Fruit fly (Drosophila melanogaster) whole organism, embryonic: ENCODE measurements around the gene gish.
A peak's percentile ranks its signal among the peaks of the same experiment; 100 is the strongest.

Experiments used
- CG11504 ChIP-seq: fragments of 200-800 bp; sonication (Bioruptor generic); optimal IDR thresholded peaks from 3 replicates; lab custom pipeline; 2019; ENCODE audit warnings: missing biosample characterization, mild to moderate bottlenecking, missing genetic modification characterization, moderate library complexity
- CG13894 ChIP-seq: fragments of 200-800 bp; sonication (Bioruptor generic); optimal IDR thresholded peaks from 3 replicates; lab custom pipeline; 2018; ENCODE audit warnings: missing biosample characterization, mild to moderate bottlenecking, missing genetic modification characterization, moderate library complexity
- CG15479 ChIP-seq: fragments of 200-800 bp; sonication (Bioruptor generic); optimal IDR thresholded peaks from 3 replicates; lab custom pipeline; 2019; ENCODE audit warnings: missing biosample characterization, mild to moderate bottlenecking, missing genetic modification characterization, moderate library complexity
- CG15514 ChIP-seq: fragments of 200-800 bp; sonication (Bioruptor generic); optimal IDR thresholded peaks from 3 replicates; lab custom pipeline; 2017; ENCODE audit warnings: missing biosample characterization, missing genetic modification characterization, mild to moderate bottlenecking, moderate library complexity, missing genetic modification reagents
- CG15601 ChIP-seq: fragments of 200-800 bp; sonication (Bioruptor generic); optimal IDR thresholded peaks from 3 replicates; lab custom pipeline; 2019; ENCODE audit warnings: missing biosample characterization, mild to moderate bottlenecking, missing genetic modification characterization, moderate library complexity
- CG18599 ChIP-seq: fragments of 200-800 bp; sonication (Bioruptor generic); optimal IDR thresholded peaks from 3 replicates; lab custom pipeline; 2017; ENCODE audit warnings: missing biosample characterization, missing genetic modification characterization, mild to moderate bottlenecking, moderate library complexity, missing genetic modification reagents
- CG2116 ChIP-seq: fragments of 200-800 bp; sonication (Bioruptor generic); optimal IDR thresholded peaks from 3 replicates; lab custom pipeline; 2018; ENCODE audit warnings: missing biosample characterization, mild to moderate bottlenecking, missing genetic modification characterization
- CG2199 ChIP-seq: fragments of 200-800 bp; sonication (Bioruptor generic); IDR thresholded peaks from 3 replicates; pipeline ENCODE4 v1.3.6; 2022; ENCODE audit warnings: missing biosample characterization, missing genetic modification characterization
- CG2678 ChIP-seq: fragments of 200-800 bp; sonication (Bioruptor generic); optimal IDR thresholded peaks from 3 replicates; lab custom pipeline; 2019; ENCODE audit warnings: missing biosample characterization, mild to moderate bottlenecking, missing genetic modification characterization, moderate library complexity
- CG30020 ChIP-seq: fragments of 200-800 bp; optimal IDR thresholded peaks from 2 replicates; lab custom pipeline; 2019; ENCODE audit warnings: missing biosample characterization, mild to moderate bottlenecking, missing genetic modification characterization, moderate library complexity
- CG33213 ChIP-seq: fragments of 200-800 bp; sonication (Bioruptor generic); optimal IDR thresholded peaks from 3 replicates; lab custom pipeline; 2016; ENCODE audit warnings: missing biosample characterization, missing genetic modification characterization
- CG34224 ChIP-seq: fragments of 200-800 bp; sonication (Bioruptor generic); IDR thresholded peaks from 3 replicates; pipeline ENCODE4 v1.3.6; 2022; ENCODE audit warnings: missing biosample characterization, missing genetic modification characterization; ENCODE audit not compliant: partially characterized antibody
- CG4707 ChIP-seq: fragments of 200-800 bp; sonication (Bioruptor generic); optimal IDR thresholded peaks from 2 replicates; lab custom pipeline; 2018; ENCODE audit warnings: missing biosample characterization, mild to moderate bottlenecking, missing genetic modification characterization, moderate library complexity
- CG5180 ChIP-seq: fragments of 200-800 bp; sonication (Bioruptor generic); optimal IDR thresholded peaks from 3 replicates; lab custom pipeline; 2017; ENCODE audit warnings: missing biosample characterization, missing genetic modification characterization, mild to moderate bottlenecking, moderate library complexity, missing genetic modification reagents
- CG6654 ChIP-seq: fragments of 200-800 bp; sonication (Bioruptor generic); optimal IDR thresholded peaks from 2 replicates; lab custom pipeline; 2017; ENCODE audit warnings: missing biosample characterization, mild to moderate bottlenecking, missing genetic modification characterization
- CG7786 ChIP-seq: fragments of 200-800 bp; sonication (Bioruptor generic); optimal IDR thresholded peaks from 2 replicates; lab custom pipeline; 2016; ENCODE audit warnings: missing biosample characterization, missing genetic modification characterization
- CG7928 ChIP-seq: fragments of 200-800 bp; sonication (Bioruptor generic); optimal IDR thresholded peaks from 2 replicates; lab custom pipeline; 2017; ENCODE audit warnings: missing biosample characterization, mild to moderate bottlenecking, missing genetic modification characterization
- Deaf1 ChIP-seq: fragments of 200-800 bp; optimal IDR thresholded peaks from 3 replicates; lab custom pipeline; 2019; ENCODE audit warnings: missing biosample characterization, mild to moderate bottlenecking, missing genetic modification characterization, moderate library complexity
- Dek ChIP-seq: fragments of 200-800 bp; sonication (Bioruptor generic); optimal IDR thresholded peaks from 3 replicates; lab custom pipeline; 2019; ENCODE audit warnings: missing biosample characterization, mild to moderate bottlenecking, missing genetic modification characterization, moderate library complexity
- Fer1 ChIP-seq: fragments of 200-800 bp; sonication (Bioruptor generic); optimal IDR thresholded peaks from 2 replicates; lab custom pipeline; 2017; ENCODE audit warnings: missing biosample characterization, mild to moderate bottlenecking, missing genetic modification characterization
- HHEX ChIP-seq: fragments of 200-800 bp; sonication (Bioruptor generic); optimal IDR thresholded peaks from 3 replicates; lab custom pipeline; 2017; ENCODE audit warnings: missing biosample characterization, mild to moderate bottlenecking, missing genetic modification characterization, missing genetic modification reagents
- Hmr ChIP-seq: fragments of 200-800 bp; sonication (Bioruptor generic); optimal IDR thresholded peaks from 3 replicates; lab custom pipeline; 2017; ENCODE audit warnings: mild to moderate bottlenecking, missing biosample characterization, missing genetic modification reagents, missing genetic modification characterization
- Jarid2 ChIP-seq: fragments of 200-800 bp; sonication (Bioruptor generic); optimal IDR thresholded peaks from 3 replicates; lab custom pipeline; 2017; ENCODE audit warnings: mild to moderate bottlenecking, missing biosample characterization, missing genetic modification reagents, missing genetic modification characterization
- Lhr ChIP-seq: fragments of 200-800 bp; sonication (Bioruptor generic); optimal IDR thresholded peaks from 3 replicates; lab custom pipeline; 2017; ENCODE audit warnings: mild to moderate bottlenecking, missing biosample characterization, missing genetic modification reagents, missing genetic modification characterization
- Lpt ChIP-seq: fragments of >200 bp; optimal IDR thresholded peaks from 2 replicates; lab custom pipeline; 2018; ENCODE audit warnings: missing biosample characterization, missing genetic modification characterization
- Med ChIP-seq: fragments of 200-800 bp; sonication (Bioruptor generic); peaks from one replicate; lab custom pipeline; 2016; ENCODE audit warnings: missing biosample characterization, missing genetic modification characterization, mild to moderate bottlenecking, inconsistent platforms, moderate library complexity
- Nf-YC ChIP-seq: fragments of 200-800 bp; optimal IDR thresholded peaks from 3 replicates; lab custom pipeline; 2019; ENCODE audit warnings: missing biosample characterization, mild to moderate bottlenecking, missing genetic modification characterization, moderate library complexity
- Sox102F ChIP-seq: fragments of 200-800 bp; sonication (Bioruptor generic); optimal IDR thresholded peaks from 2 replicates; lab custom pipeline; 2018; ENCODE audit warnings: missing biosample characterization, mild to moderate bottlenecking, missing genetic modification characterization, moderate library complexity
- bowl ChIP-seq: fragments of 200-800 bp; sonication (Bioruptor generic); IDR thresholded peaks from 2 replicates; pipeline ENCODE4 v1.3.6; 2022; ENCODE audit warnings: missing biosample characterization, missing genetic modification characterization
- caup ChIP-seq: fragments of 200-800 bp; sonication (Bioruptor generic); optimal IDR thresholded peaks from 3 replicates; lab custom pipeline; 2017; ENCODE audit warnings: missing biosample characterization, mild to moderate bottlenecking, missing genetic modification characterization, moderate library complexity; ENCODE audit not compliant: severe bottlenecking
- danr ChIP-seq: fragments of 200-800 bp; sonication (Bioruptor generic); IDR thresholded peaks from 2 replicates; pipeline ENCODE4 v1.3.6; 2022; ENCODE audit warnings: missing biosample characterization, missing genetic modification characterization
- ewg ChIP-seq: fragments of 200-800 bp; sonication (Bioruptor generic); optimal IDR thresholded peaks from 3 replicates; lab custom pipeline; 2017; ENCODE audit warnings: mild to moderate bottlenecking, missing biosample characterization, missing genetic modification reagents, missing genetic modification characterization
- fd96Cb ChIP-seq: fragments of 200-800 bp; sonication (Bioruptor generic); optimal IDR thresholded peaks from 2 replicates; lab custom pipeline; 2018; ENCODE audit warnings: missing biosample characterization, mild to moderate bottlenecking, missing genetic modification characterization, moderate library complexity
- gsb ChIP-seq: fragments of 200-800 bp; sonication (Bioruptor generic); IDR thresholded peaks from 2 replicates; pipeline ENCODE4 v1.3.6; 2022; ENCODE audit warnings: missing biosample characterization, missing genetic modification characterization
- kay ChIP-seq: fragments of 200-800 bp; sonication (Bioruptor generic); optimal IDR thresholded peaks from 2 replicates; lab custom pipeline; 2016; ENCODE audit warnings: missing biosample characterization, missing genetic modification characterization
- knrl ChIP-seq: fragments of 200-800 bp; sonication (Bioruptor generic); IDR thresholded peaks from 3 replicates; pipeline ENCODE4 v1.3.6; 2022; ENCODE audit warnings: missing biosample characterization, missing genetic modification characterization; ENCODE audit not compliant: partially characterized antibody
- lab ChIP-seq: fragments of 200-800 bp; sonication (Bioruptor generic); optimal IDR thresholded peaks from 3 replicates; lab custom pipeline; 2017; ENCODE audit warnings: missing biosample characterization, missing genetic modification characterization, mild to moderate bottlenecking, moderate library complexity, missing genetic modification reagents
- onecut ChIP-seq: fragments of 200-800 bp; sonication (Bioruptor generic); IDR thresholded peaks from 2 replicates; pipeline ENCODE4 v1.3.6; 2022; ENCODE audit warnings: missing biosample characterization, missing genetic modification characterization
- psq ChIP-seq: fragments of 200-800 bp; sonication (Bioruptor generic); optimal IDR thresholded peaks from 2 replicates; lab custom pipeline; 2017; ENCODE audit warnings: missing biosample characterization, missing genetic modification characterization
- repo ChIP-seq: fragments of 200-800 bp; sonication (Bioruptor generic); optimal IDR thresholded peaks from 2 replicates; lab custom pipeline; 2016; ENCODE audit warnings: missing biosample characterization, missing genetic modification characterization
- so ChIP-seq: fragments of 200-800 bp; sonication (Bioruptor generic); IDR thresholded peaks from 3 replicates; pipeline ENCODE4 v1.3.6; 2022; ENCODE audit warnings: missing biosample characterization, missing genetic modification characterization
- sqz ChIP-seq: fragments of 200-800 bp; sonication (Bioruptor generic); optimal IDR thresholded peaks from 3 replicates; lab custom pipeline; 2018; ENCODE audit warnings: missing biosample characterization, mild to moderate bottlenecking, missing genetic modification characterization
- trem ChIP-seq: fragments of 200-800 bp; optimal IDR thresholded peaks from 3 replicates; lab custom pipeline; 2019; ENCODE audit warnings: missing biosample characterization, mild to moderate bottlenecking, missing genetic modification characterization, moderate library complexity
- unpg ChIP-seq: fragments of 200-800 bp; sonication (Bioruptor generic); optimal IDR thresholded peaks from 3 replicates; lab custom pipeline; 2018; ENCODE audit warnings: missing biosample characterization, mild to moderate bottlenecking, missing genetic modification characterization, moderate library complexity

The gish gene

dm6 chr3R:16224415-16225165 is 47.7 kb upstream of the gish start (continued):
- TF ChIP-seq Dek (tag; lab: Kevin White, UChicago) (peak; percentile 98), CG7928 (GFP tag; lab: Kevin White, UChicago) (peak; percentile 76), CG33213 (GFP tag; lab: Kevin White, UChicago) (peak; percentile 96)

- TF ChIP-seq onecut (GFP tag; lab: Robert Waterston, UW) (0 out of 2 replicates have a peak, but pooled peaks have one; percentile 10), CG7786 (GFP tag; lab: Kevin White, UChicago) (no peak)
Measured at dm6 chr3R:16225351-16225750, 46.9 kb upstream of the gish start, which contains the start of gene tara. tara (plus strand) TSS chr3R:16225651.

- no peak for TF ChIP-seq CG2116 (GFP tag; lab: Kevin White, UChicago)
- TF ChIP-seq Jarid2, result peak; percentile 62
- TF ChIP-seq Deaf1 (tag; lab: Kevin White, UChicago), result peak; percentile 92
- TF ChIP-seq CG15479 (GFP tag; lab: Kevin White, UChicago), result no peak
- peak; percentile 77 for TF ChIP-seq CG5180 (GFP tag; lab: Kevin White, UChicago)
- peak; percentile 57 for TF ChIP-seq CG18599 (GFP tag; lab: Kevin White, UChicago)
- TF ChIP-seq Sox102F (GFP tag; lab: Kevin White, UChicago), result no peak
- peak; percentile 37 for TF ChIP-seq lab
- no peak for TF ChIP-seq danr (GFP tag; lab: Robert Waterston, UW)
- peak; percentile 81 for TF ChIP-seq ewg (GFP tag; lab: Kevin White, UChicago)
- no peak for TF ChIP-seq unpg (GFP tag; lab: Kevin White, UChicago)
- no peak for TF ChIP-seq gsb (GFP tag; lab: Robert Waterston, UW)
- peak; percentile 43 for TF ChIP-seq CG11504 (tag; lab: Kevin White, UChicago)
- no peak for TF ChIP-seq caup (GFP tag; lab: Kevin White, UChicago)
- peak; percentile 77 for TF ChIP-seq Med (GFP tag; lab: Kevin White, UChicago)
- no peak for TF ChIP-seq CG15601
- peak; percentile 6 for TF ChIP-seq Nf-YC (tag; lab: Kevin White, UChicago)
- TF ChIP-seq kay (GFP tag; lab: Kevin White, UChicago), result no peak
- TF ChIP-seq knrl (GFP tag; lab: Robert Waterston, UW), result no peak
- no peak for TF ChIP-seq so (GFP tag; lab: Robert Waterston, UW)
- TF ChIP-seq CG34224, result no peak
- no peak for TF ChIP-seq bowl (GFP tag; lab: Robert Waterston, UW)
- peak; percentile 60 for TF ChIP-seq CG15514 (GFP tag; lab: Kevin White, UChicago)
- TF ChIP-seq CG4707 (GFP tag; lab: Kevin White, UChicago), result no peak
- no peak for TF ChIP-seq CG2678 (tag; lab: Kevin White, UChicago)
- TF ChIP-seq HHEX (GFP tag; lab: Kevin White, UChicago), result peak; percentile 2
- TF ChIP-seq CG2199 (GFP tag; lab: Robert Waterston, UW), result no peak
- TF ChIP-seq repo (GFP tag; lab: Kevin White, UChicago), result peak; percentile 7
- no peak for TF ChIP-seq CG6654 (GFP tag; lab: Kevin White, UChicago)
- TF ChIP-seq Lhr (GFP tag; lab: Kevin White, UChicago), result no peak
- peak; percentile 13 for TF ChIP-seq Hmr (GFP tag; lab: Kevin White, UChicago)
- TF ChIP-seq fd96Cb (tag; lab: Kevin White, UChicago), result no peak
- TF ChIP-seq Fer1, result peak; percentile 42
- no peak for TF ChIP-seq trem
- no peak for TF ChIP-seq Lpt (GFP tag; lab: Kevin White, UChicago)
- TF ChIP-seq CG30020 (tag; lab: Kevin White, UChicago), result no peak
- no peak for TF ChIP-seq sqz (GFP tag; lab: Kevin White, UChicago)
- peak; percentile 73 for TF ChIP-seq CG13894 (tag; lab: Kevin White, UChicago)
- TF ChIP-seq psq (GFP tag; lab: Kevin White, UChicago), result no peak
Measured at dm6 chr3R:16225760-16226159, 46.5 kb upstream of the gish start.
